Comparison of ENCODE assay signal across 4 fruit fly cellular contexts in the genomic region with DNA sequence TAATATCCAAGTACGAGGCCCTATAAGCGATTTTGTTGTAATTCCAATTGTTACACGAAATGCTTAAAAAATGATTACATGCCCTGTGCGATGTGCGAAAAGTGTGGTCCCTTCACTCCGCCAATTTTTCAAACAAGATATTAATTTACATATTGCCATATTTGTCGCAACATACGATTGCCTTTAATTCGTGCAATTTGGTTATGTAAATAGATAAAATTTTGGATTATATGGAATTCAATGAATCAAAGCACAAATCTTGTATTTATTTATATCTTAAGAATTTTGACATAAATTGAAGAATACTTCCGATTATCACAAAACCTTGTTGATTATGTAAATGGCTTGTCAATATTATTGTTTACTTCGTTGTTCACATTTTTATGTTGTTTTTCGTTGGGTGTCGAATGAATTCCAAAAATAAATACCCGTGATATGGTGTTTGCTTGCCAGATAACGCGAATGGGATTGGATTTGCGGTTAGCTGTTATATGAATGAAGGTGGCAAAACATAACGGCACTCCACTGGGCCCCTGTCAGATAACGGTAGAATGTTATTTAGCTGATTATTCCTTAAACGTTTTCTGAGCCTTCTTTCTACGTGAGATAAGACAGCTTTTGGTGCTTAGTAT.
A peak's percentile ranks its signal among the peaks of the same experiment; 100 is the strongest.
TF ChIP-seq lines count a peak whose summit lies in the region.

No protein-coding gene starts in this region.

- no peak for TF ChIP-seq CTCF in whole organism, embryonic (GFP tag; optimal IDR thresholded peaks at IDR 0.05; lab: Kevin White, UChicago)

TF ChIP-seq in whole organism, embryonic, 481 proteins besides CTCF, POLR2A, EP300 and RAD21 (continues in another document):
- no peak for TF ChIP-seq Antp (GFP tag; optimal IDR thresholded peaks at IDR 0.05; lab: Kevin White, UChicago)
- no peak for TF ChIP-seq sens-2 (GFP tag; IDR thresholded peaks at IDR 0.05; lab: Robert Waterston, UW)
- TF ChIP-seq Six4 (GFP tag; optimal IDR thresholded peaks at IDR 0.05; lab: Kevin White, UChicago) = no peak
- TF ChIP-seq CG14014 (GFP tag; IDR thresholded peaks at IDR 0.05; lab: Robert Waterston, UW) = peak; percentile 70; the same call in 1 of the 2 replicates
- peak; percentile 14 for TF ChIP-seq CG17568 (GFP tag; optimal IDR thresholded peaks at IDR 0.05; lab: Kevin White, UChicago)
- no peak for TF ChIP-seq CG7963 (GFP tag; IDR thresholded peaks at IDR 0.05; lab: Robert Waterston, UW; ENCODE audit: partially characterized antibody)
- TF ChIP-seq chinmo (GFP tag; IDR thresholded peaks at IDR 0.05; lab: Robert Waterston, UW; ENCODE audit: partially characterized antibody) = no peak
- peak; percentile 66; the same call in 2 of the 3 replicates for TF ChIP-seq CG11695 (GFP tag; IDR thresholded peaks at IDR 0.05; lab: Robert Waterston, UW)
- TF ChIP-seq CG15011 (GFP tag; optimal IDR thresholded peaks at IDR 0.05; lab: Kevin White, UChicago) = peak; percentile 46
- peak; percentile 5; the same call in 1 of the 2 replicates for TF ChIP-seq CG4360 (GFP tag; IDR thresholded peaks at IDR 0.05; lab: Robert Waterston, UW)
- TF ChIP-seq her (GFP tag; optimal IDR thresholded peaks at IDR 0.05; lab: Kevin White, UChicago) = no peak
- TF ChIP-seq nmo (GFP tag; optimal IDR thresholded peaks at IDR 0.05; lab: Kevin White, UChicago) = no peak
- no peak for TF ChIP-seq knrl (GFP tag; IDR thresholded peaks at IDR 0.05; lab: Robert Waterston, UW; ENCODE audit: partially characterized antibody)
- peak; percentile 4 for TF ChIP-seq CG6765 (GFP tag; optimal IDR thresholded peaks at IDR 0.05; lab: Kevin White, UChicago)
- no peak for TF ChIP-seq ham (GFP tag; IDR thresholded peaks at IDR 0.05; lab: Robert Waterston, UW)
- TF ChIP-seq CG15269 (tag; optimal IDR thresholded peaks at IDR 0.05; lab: Kevin White, UChicago) = peak; percentile 64
- no peak for TF ChIP-seq jing (GFP tag; optimal IDR thresholded peaks at IDR 0.05; lab: Kevin White, UChicago)
- peak; percentile 16 for TF ChIP-seq CG17359 (tag; optimal IDR thresholded peaks at IDR 0.05; lab: Kevin White, UChicago)
- TF ChIP-seq rib (GFP tag; IDR thresholded peaks at IDR 0.05; lab: Robert Waterston, UW) = peak; percentile 10; the same call in 1 of the 2 replicates

TF ChIP-seq in whole organism, prepupa, 60 proteins besides CTCF, POLR2A, EP300 and RAD21 (continues in another document):
- TF ChIP-seq CG6163 (GFP tag; IDR thresholded peaks at IDR 0.05; lab: Robert Waterston, UW) (no peak), Ets96B (tag; optimal IDR thresholded peaks at IDR 0.05; lab: Kevin White, UChicago) (no peak), CG11762 (GFP tag; optimal IDR thresholded peaks at IDR 0.05; lab: Kevin White, UChicago; ENCODE audit: insufficient read depth) (no peak), esn (GFP tag; optimal IDR thresholded peaks at IDR 0.05; lab: Kevin White, UChicago) (peak; percentile 54), CG11902 (GFP tag; optimal IDR thresholded peaks at IDR 0.05; lab: Kevin White, UChicago) (no peak), CG6792 (GFP tag; optimal IDR thresholded peaks at IDR 0.05; lab: Kevin White, UChicago) (no peak), CG6276 (GFP tag; optimal IDR thresholded peaks at IDR 0.05; lab: Kevin White, UChicago) (no peak), CG8632 (GFP tag; optimal IDR thresholded peaks at IDR 0.05; lab: Kevin White, UChicago) (no peak), Hr38 (GFP tag; optimal IDR thresholded peaks at IDR 0.05; lab: Kevin White, UChicago) (no peak), Eip78C (GFP tag; lab: Kevin White, UChicago) (peak; percentile 75), Lpt (GFP tag; optimal IDR thresholded peaks at IDR 0.05; lab: Kevin White, UChicago) (no peak), lz (GFP tag; optimal IDR thresholded peaks at IDR 0.05; lab: Kevin White, UChicago) (no peak), CG3919 (GFP tag; optimal IDR thresholded peaks at IDR 0.05; lab: Kevin White, UChicago) (no peak), Eip75B (GFP tag; optimal IDR thresholded peaks at IDR 0.05; lab: Kevin White, UChicago) (no peak), cyc (GFP tag; optimal IDR thresholded peaks at IDR 0.05; lab: Kevin White, UChicago) (no peak), Met (GFP tag; optimal IDR thresholded peaks at IDR 0.05; lab: Kevin White, UChicago) (peak; percentile 31), Sox14 (GFP tag; optimal IDR thresholded peaks at IDR 0.05; lab: Kevin White, UChicago) (no peak), fd59A (GFP tag; optimal IDR thresholded peaks at IDR 0.05; lab: Kevin White, UChicago) (no peak), CG32006 (GFP tag; optimal IDR thresholded peaks at IDR 0.05; lab: Kevin White, UChicago) (no peak), Hr39 (GFP tag; optimal IDR thresholded peaks at IDR 0.05; lab: Kevin White, UChicago) (no peak), Hr4 (GFP tag; optimal IDR thresholded peaks at IDR 0.05; lab: Kevin White, UChicago) (no peak), net (GFP tag; optimal IDR thresholded peaks at IDR 0.05; lab: Kevin White, UChicago) (no peak), spab (GFP tag; optimal IDR thresholded peaks at IDR 0.05; lab: Kevin White, UChicago) (no peak)

TF ChIP-seq in whole organism, pupa, 21 proteins besides CTCF, POLR2A, EP300 and RAD21:
- TF ChIP-seq CG32121 (GFP tag; IDR thresholded peaks at IDR 0.05; lab: Robert Waterston, UW) (no peak), CG12605 (GFP tag; IDR thresholded peaks at IDR 0.05; lab: Robert Waterston, UW) (no peak), CG8301 (tag; optimal IDR thresholded peaks at IDR 0.05; lab: Kevin White, UChicago) (no peak), gl (tag; optimal IDR thresholded peaks at IDR 0.05; lab: Kevin White, UChicago) (no peak), CG13204 (GFP tag; optimal IDR thresholded peaks at IDR 0.05; lab: Kevin White, UChicago) (no peak), CG9948 (tag; optimal IDR thresholded peaks at IDR 0.05; lab: Kevin White, UChicago) (no peak), D1 (tag; optimal IDR thresholded peaks at IDR 0.05; lab: Kevin White, UChicago) (no peak), Snoo (tag; optimal IDR thresholded peaks at IDR 0.05; lab: Kevin White, UChicago) (peak; percentile 9)

TF ChIP-seq in whole organism, wandering third instar larva, 38 proteins besides CTCF, POLR2A, EP300 and RAD21:
- TF ChIP-seq br (GFP tag; optimal IDR thresholded peaks at IDR 0.05; lab: Kevin White, UChicago) = peak; percentile 4
- TF ChIP-seq tai (GFP tag; optimal IDR thresholded peaks at IDR 0.05; lab: Kevin White, UChicago) = peak; percentile 26
- TF ChIP-seq foxo (GFP tag; optimal IDR thresholded peaks at IDR 0.05; lab: Kevin White, UChicago) = no peak
- no peak for TF ChIP-seq sv (GFP tag; optimal IDR thresholded peaks at IDR 0.05; lab: Kevin White, UChicago)
- no peak for TF ChIP-seq Dfd (GFP tag; optimal IDR thresholded peaks at IDR 0.05; lab: Kevin White, UChicago)
- peak; percentile 3 for TF ChIP-seq dmrt93B (GFP tag; optimal IDR thresholded peaks at IDR 0.05; lab: Kevin White, UChicago)
- peak; percentile 29 for TF ChIP-seq h (GFP tag; optimal IDR thresholded peaks at IDR 0.05; lab: Kevin White, UChicago)
- TF ChIP-seq Rel (GFP tag; optimal IDR thresholded peaks at IDR 0.05; lab: Kevin White, UChicago) = no peak
- peak; percentile 33 for TF ChIP-seq Rel (tag; optimal IDR thresholded peaks at IDR 0.05; lab: Kevin White, UChicago)
- TF ChIP-seq Hnf4 (GFP tag; optimal IDR thresholded peaks at IDR 0.05; lab: Kevin White, UChicago) = peak; percentile 30
- peak; percentile 11 for TF ChIP-seq fru (GFP tag; optimal IDR thresholded peaks at IDR 0.05; lab: Kevin White, UChicago)
